Fruit fly (Drosophila melanogaster): ENCODE measurements around the gene CG9806.

The CG9806 gene

dm6 chrX:10586173-10586572 is 40.7 kb downstream of the CG9806 start (continued):
- TF ChIP-seq CG12219 (GFP tag; optimal IDR thresholded peaks at IDR 0.05) = no peak
- TF ChIP-seq tll (GFP tag; optimal IDR thresholded peaks at IDR 0.05) = no peak
- TF ChIP-seq CG10267 (tag; optimal IDR thresholded peaks at IDR 0.05) = no peak
- TF ChIP-seq bsh (GFP tag; optimal IDR thresholded peaks at IDR 0.05) = no peak
- no peak for TF ChIP-seq Bgb (GFP tag; IDR thresholded peaks at IDR 0.05; ENCODE audit: partially characterized antibody)

dm6 chrX:10585158-10585634 is 41.7 kb downstream of the CG9806 start, which contains the start of gene spri:
TSS of gene spri (minus strand) at chrX:10585422.
- TF ChIP-seq Blimp-1 (GFP tag; optimal IDR thresholded peaks at IDR 0.05) (no peak), ftz-f1 (GFP tag; optimal IDR thresholded peaks at IDR 0.05) (peak; percentile 2), unpg (GFP tag; optimal IDR thresholded peaks at IDR 0.05) (peak; percentile 6), Hmr (GFP tag; optimal IDR thresholded peaks at IDR 0.05) (peak; percentile 17), Rfx (GFP tag; IDR thresholded peaks at IDR 0.05) (peak; percentile 43), CG1603 (tag; optimal IDR thresholded peaks at IDR 0.05) (peak; percentile 36), CG12071 (GFP tag; optimal IDR thresholded peaks at IDR 0.05) (no peak), CG12769 (tag; optimal IDR thresholded peaks at IDR 0.05) (peak; percentile 48), Awh (GFP tag; IDR thresholded peaks at IDR 0.05) (0 out of 2 replicates have a peak, but pooled peaks have one; percentile 10), Six4 (GFP tag; optimal IDR thresholded peaks at IDR 0.05) (peak; percentile 4), CG17359 (tag; optimal IDR thresholded peaks at IDR 0.05) (peak; percentile 14), pan (optimal IDR thresholded peaks at IDR 0.05) (no peak), pan (GFP tag; optimal IDR thresholded peaks at IDR 0.05 in 1 of 2, IDR thresholded peaks at IDR 0.05 in 1 of 2) (peak in 1 of 2 experiments; percentile 10), CG2120 (GFP tag; optimal IDR thresholded peaks at IDR 0.05) (peak; percentile 1), exex (tag; optimal IDR thresholded peaks at IDR 0.05) (peak; percentile 4), grau (tag; optimal IDR thresholded peaks at IDR 0.05) (peak; percentile 10), Med (GFP tag) (peak; percentile 86), stc (GFP tag; IDR thresholded peaks at IDR 0.05) (0 out of 2 replicates have a peak, but pooled peaks have one; percentile 21), CG11504 (tag; optimal IDR thresholded peaks at IDR 0.05) (peak; percentile 12), CG6683 (GFP tag; optimal IDR thresholded peaks at IDR 0.05) (no peak), HLH3B (GFP tag; IDR thresholded peaks at IDR 0.05) (0 out of 2 replicates have a peak, but pooled peaks have one; percentile 37), Fer1 (GFP tag; optimal IDR thresholded peaks at IDR 0.05) (no peak), Optix (GFP tag; IDR thresholded peaks at IDR 0.05) (0 out of 3 replicates have a peak, but pooled peaks have one; percentile 18), chinmo (GFP tag; IDR thresholded peaks at IDR 0.05; ENCODE audit: partially characterized antibody) (peak; percentile 85; the same call in 2 of the 4 replicates), Jarid2 (GFP tag; optimal IDR thresholded peaks at IDR 0.05) (peak; percentile 83), Sox102F (GFP tag; optimal IDR thresholded peaks at IDR 0.05) (peak; percentile 31), CG4360 (GFP tag; IDR thresholded peaks at IDR 0.05) (peak; percentile 89), pros (GFP tag; optimal IDR thresholded peaks at IDR 0.05) (no peak), CG5180 (GFP tag; optimal IDR thresholded peaks at IDR 0.05) (peak; percentile 97), CG8290 (GFP tag; optimal IDR thresholded peaks at IDR 0.05) (no peak), CG8290 (tag; optimal IDR thresholded peaks at IDR 0.05) (peak in 1 of 2 experiments; percentile 47), scrt (GFP tag; optimal IDR thresholded peaks at IDR 0.05) (no peak), dati (GFP tag; IDR thresholded peaks at IDR 0.05) (no peak), HmgZ (tag; optimal IDR thresholded peaks at IDR 0.05) (peak; percentile 25), ase (GFP tag; IDR thresholded peaks at IDR 0.05) (0 out of 3 replicates have a peak, but pooled peaks have one; percentile 45), dmrt99B (tag; optimal IDR thresholded peaks at IDR 0.05) (peak; percentile 6), CG32532 (GFP tag; IDR thresholded peaks at IDR 0.05) (peak; percentile 51), CG11695 (GFP tag; IDR thresholded peaks at IDR 0.05) (no peak), Dbx (GFP tag; IDR thresholded peaks at IDR 0.05) (peak; percentile 26; the same call in 1 of the 3 replicates), prd (optimal IDR thresholded peaks at IDR 0.05) (no peak), prd (GFP tag; IDR thresholded peaks at IDR 0.05) (0 out of 3 replicates have a peak, but pooled peaks have one; percentile 5), CG17568 (GFP tag; optimal IDR thresholded peaks at IDR 0.05) (no peak), nerfin-2 (GFP tag; IDR thresholded peaks at IDR 0.05; ENCODE audit: partially characterized antibody) (no peak)
